Fruit fly (Drosophila melanogaster): Measurements from ENCODE around the gene CG12236.
A peak's percentile ranks its signal among the peaks of the same experiment; 100 is the strongest.

CG12236 gene

DNA sequence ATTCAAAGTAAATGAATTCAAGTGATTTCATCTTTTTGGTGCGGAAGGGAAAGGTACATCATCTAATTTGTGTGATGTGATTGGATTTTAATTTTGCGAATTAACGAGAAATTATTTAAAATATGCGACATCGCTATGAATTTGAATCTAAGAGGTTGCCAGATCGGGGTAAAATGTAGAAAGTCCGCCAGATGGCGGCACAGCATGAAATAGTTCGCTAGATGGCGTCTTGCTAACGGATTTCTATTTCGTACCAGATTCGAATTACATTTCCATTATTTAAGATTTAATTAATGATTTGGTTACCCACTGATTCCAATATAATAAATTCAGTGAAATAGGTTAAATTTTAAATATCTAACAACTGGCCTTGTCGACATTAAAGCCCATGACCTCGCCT is 24.5 kb upstream of the CG12236 start (continued):
- peak; percentile 79; the same call in 1 of the 2 replicates for TF ChIP-seq CG42726 (GFP tag; IDR thresholded peaks at IDR 0.05; ENCODE audit: partially characterized antibody)
- peak; percentile 20; the same call in 1 of the 2 replicates for TF ChIP-seq CG13287 (GFP tag; IDR thresholded peaks at IDR 0.05; ENCODE audit: partially characterized antibody)
- TF ChIP-seq gsb (GFP tag; IDR thresholded peaks at IDR 0.05): no peak
- TF ChIP-seq CG8281 (tag; optimal IDR thresholded peaks at IDR 0.05): no peak
- TF ChIP-seq Chrac-16 (GFP tag; optimal IDR thresholded peaks at IDR 0.05): peak; percentile 60
- peak; percentile 36 for TF ChIP-seq CG12391 (tag; optimal IDR thresholded peaks at IDR 0.05)
- peak; percentile 8 for TF ChIP-seq HLH54F (GFP tag; optimal IDR thresholded peaks at IDR 0.05)
- TF ChIP-seq Taf1 (GFP tag; IDR thresholded peaks at IDR 0.05): 0 out of 2 replicates have a peak, but pooled peaks have one; percentile 10
- no peak for TF ChIP-seq ara (GFP tag; IDR thresholded peaks at IDR 0.05)
- TF ChIP-seq CG13894 (tag; optimal IDR thresholded peaks at IDR 0.05): peak; percentile 67
- no peak for TF ChIP-seq CG10462 (GFP tag; optimal IDR thresholded peaks at IDR 0.05)
- peak in 1 of 2 experiments; percentile 25 for TF ChIP-seq bsh (GFP tag; optimal IDR thresholded peaks at IDR 0.05)
- no peak for TF ChIP-seq Usf (GFP tag; optimal IDR thresholded peaks at IDR 0.05)
- no peak for TF ChIP-seq her (GFP tag; optimal IDR thresholded peaks at IDR 0.05)
- TF ChIP-seq HmgZ (tag; optimal IDR thresholded peaks at IDR 0.05): peak; percentile 62
- TF ChIP-seq ind (GFP tag; optimal IDR thresholded peaks at IDR 0.05): peak; percentile 12
- TF ChIP-seq CG17385 (GFP tag; optimal IDR thresholded peaks at IDR 0.05): no peak
- TF ChIP-seq tgo (GFP tag; IDR thresholded peaks at IDR 0.05): no peak
- no peak for TF ChIP-seq peb (GFP tag; IDR thresholded peaks at IDR 0.05)
- TF ChIP-seq pita (GFP tag; optimal IDR thresholded peaks at IDR 0.05): peak; percentile 37
- TF ChIP-seq nmo (GFP tag; optimal IDR thresholded peaks at IDR 0.05): peak; percentile 36
- TF ChIP-seq CG30403 (GFP tag; optimal IDR thresholded peaks at IDR 0.05): peak; percentile 41
- TF ChIP-seq CG13624 (GFP tag; optimal IDR thresholded peaks at IDR 0.05): peak; percentile 66
- no peak for TF ChIP-seq CG7357 (GFP tag; IDR thresholded peaks at IDR 0.05)
- no peak for TF ChIP-seq Rx (GFP tag; IDR thresholded peaks at IDR 0.05)
- peak; percentile 98 for TF ChIP-seq Myb (GFP tag; optimal IDR thresholded peaks at IDR 0.05)
- TF ChIP-seq zf30C (GFP tag; optimal IDR thresholded peaks at IDR 0.05): no peak
- TF ChIP-seq D19B (GFP tag; optimal IDR thresholded peaks at IDR 0.05): no peak
- TF ChIP-seq mirr (GFP tag; optimal IDR thresholded peaks at IDR 0.05): no peak
- TF ChIP-seq wor (GFP tag; IDR thresholded peaks at IDR 0.05): no peak
- peak; percentile 21 for TF ChIP-seq Mad (GFP tag; optimal IDR thresholded peaks at IDR 0.05)
- peak; percentile 12 for TF ChIP-seq shn (GFP tag; optimal IDR thresholded peaks at IDR 0.05)
- peak; percentile 58 for TF ChIP-seq grau (tag; optimal IDR thresholded peaks at IDR 0.05)
- TF ChIP-seq fd96Cb (tag; optimal IDR thresholded peaks at IDR 0.05): no peak
- no peak for TF ChIP-seq CG8924 (tag; optimal IDR thresholded peaks at IDR 0.05)
- peak; percentile 45 for TF ChIP-seq pnt (GFP tag; optimal IDR thresholded peaks at IDR 0.05)
- TF ChIP-seq CG11504 (tag; optimal IDR thresholded peaks at IDR 0.05): peak; percentile 47
- peak; percentile 7 for TF ChIP-seq bcd (GFP tag; optimal IDR thresholded peaks at IDR 0.05)
- no peak for TF ChIP-seq CG17802 (tag; optimal IDR thresholded peaks at IDR 0.05)
- no peak for TF ChIP-seq psq (GFP tag; optimal IDR thresholded peaks at IDR 0.05)
- no peak for TF ChIP-seq CG18262 (tag; optimal IDR thresholded peaks at IDR 0.05)
- no peak for TF ChIP-seq CG7271 (tag; optimal IDR thresholded peaks at IDR 0.05)
- TF ChIP-seq dysf (GFP tag; IDR thresholded peaks at IDR 0.05): peak; percentile 40; the same call in 2 of the 3 replicates
- no peak for TF ChIP-seq CG32772 (GFP tag; IDR thresholded peaks at IDR 0.05)
- peak; percentile 3 for TF ChIP-seq bigmax (GFP tag; optimal IDR thresholded peaks at IDR 0.05)
- TF ChIP-seq Hr51 (GFP tag; optimal IDR thresholded peaks at IDR 0.05): peak; percentile 10 to 15
- no peak for TF ChIP-seq CG32767 (GFP tag; IDR thresholded peaks at IDR 0.05)
- no peak for TF ChIP-seq Oli (tag; optimal IDR thresholded peaks at IDR 0.05)
- no peak for TF ChIP-seq Scr (GFP tag; IDR thresholded peaks at IDR 0.05; ENCODE audit: partially characterized antibody)
- no peak for TF ChIP-seq pan (optimal IDR thresholded peaks at IDR 0.05)
- TF ChIP-seq pan (GFP tag; optimal IDR thresholded peaks at IDR 0.05 in 1 of 2, IDR thresholded peaks at IDR 0.05 in 1 of 2): peak in 1 of 2 experiments; percentile 42

All from whole organism, embryonic.